Worm (Caenorhabditis elegans) whole organism, L3 larva: ENCODE data around the gene frpr-19.

Experiments used
- ceh-9 ChIP-seq: sonication (generic microtip); optimal IDR thresholded peaks from 2 replicates; lab custom pipeline; 2018; ENCODE audit warnings: missing biosample characterization, missing genetic modification characterization
- elt-2 ChIP-seq: sonication (generic microtip); optimal IDR thresholded peaks from 2 replicates; lab custom pipeline; 2016; ENCODE audit warnings: missing genetic modification reagents, mild to moderate bottlenecking, missing genetic modification characterization, missing compliant biosample characterization
- elt-3 ChIP-seq, 3 experiments: fragments of 150-350 bp in 1 of 3; sonication (generic microtip) in 2 of 3; optimal IDR thresholded peaks; 2 replicates in 2 of 3; 4 replicates in 1 of 3; lab custom pipeline; 2014 to 2017; ENCODE audit warnings: missing biosample characterization in 3 of 3, missing genetic modification characterization in 3 of 3
- fos-1 ChIP-seq: fragments of 150-350 bp; optimal IDR thresholded peaks from 2 replicates; lab custom pipeline; 2014; ENCODE audit warnings: missing biosample characterization, missing genetic modification characterization
- unc-39 ChIP-seq: sonication (generic microtip); optimal IDR thresholded peaks from 4 replicates; lab custom pipeline; 2017; ENCODE audit warnings: missing biosample characterization, missing genetic modification characterization
- ztf-4 ChIP-seq: fragments of 150-350 bp; optimal IDR thresholded peaks from 2 replicates; lab custom pipeline; 2014; ENCODE audit warnings: missing biosample characterization, missing genetic modification characterization

DNA sequence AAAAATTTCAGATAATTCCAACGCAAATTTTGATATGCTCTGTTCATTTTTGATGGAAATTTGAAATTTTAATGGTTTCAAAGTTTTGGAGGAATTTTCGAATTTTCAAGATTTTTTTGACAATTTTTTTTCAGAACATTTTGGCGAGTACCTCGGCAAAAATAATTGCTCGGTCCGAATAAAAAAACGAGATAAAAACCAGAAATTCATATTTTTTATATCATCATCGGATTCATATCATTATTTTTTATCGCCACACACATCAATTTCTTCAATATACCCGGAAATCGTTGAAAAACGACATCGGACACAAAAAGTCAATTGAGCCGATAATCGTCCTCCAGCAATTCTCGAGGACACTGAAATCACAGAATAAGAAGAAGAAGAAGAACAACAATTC, 10.3 kb upstream of the frpr-19 start:
- TF ChIP-seq unc-39 (tag; lab: Kevin White, UChicago) (no peak), elt-2 (tag; lab: Kevin White, UChicago) (no peak), fos-1 (no peak), elt-3 (tag; optimal IDR thresholded peaks at IDR 0.05; lab: Kevin White, UChicago) (no peak), ceh-9 (tag; lab: Kevin White, UChicago) (no peak), ztf-4 (no peak)
